Fruit fly (Drosophila melanogaster): ENCODE results near the gene Nhe1.

Nhe1 gene

DNA sequence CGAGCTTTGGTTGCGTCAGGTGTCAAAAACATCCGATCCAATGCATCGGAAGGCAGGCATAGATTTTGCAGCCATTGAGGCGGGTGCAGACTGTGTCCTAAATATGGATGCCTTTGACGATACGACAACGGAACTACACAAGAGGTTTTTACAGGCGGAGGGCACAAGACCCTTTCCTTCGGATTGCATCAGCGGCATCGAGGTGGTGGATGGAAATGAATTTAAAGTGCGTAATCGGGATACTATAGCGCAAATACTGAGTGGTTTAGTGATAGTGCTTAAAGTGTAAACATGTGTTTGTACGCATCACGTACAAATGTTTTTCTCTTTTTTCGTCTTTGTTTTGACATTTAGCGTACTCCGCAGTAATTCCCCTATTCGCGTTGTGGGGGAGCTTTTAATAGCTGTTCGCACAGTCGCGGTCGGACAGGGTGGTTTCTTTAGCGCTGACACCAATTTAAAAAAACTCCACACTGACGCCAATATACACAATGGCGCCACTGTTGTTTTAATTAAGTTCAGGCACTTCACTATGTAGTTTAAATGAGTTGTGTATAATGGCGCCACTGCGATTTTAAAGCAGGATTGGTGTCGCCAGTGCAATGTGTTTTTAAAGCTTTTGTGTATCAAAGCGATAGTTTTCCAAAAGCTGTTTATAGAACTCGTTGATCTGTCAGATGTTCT lies 33.6 kb downstream of the Nhe1 start (continued):
- TF ChIP-seq jing (GFP tag; optimal IDR thresholded peaks at IDR 0.05) (no peak), CG4707 (GFP tag; optimal IDR thresholded peaks at IDR 0.05) (no peak), Doc2 (GFP tag; IDR thresholded peaks at IDR 0.05) (no peak), Hey (tag; optimal IDR thresholded peaks at IDR 0.05) (no peak), amos (GFP tag; IDR thresholded peaks at IDR 0.05; ENCODE audit: partially characterized antibody) (peak; percentile 68; the same call in 1 of the 2 replicates), nmo (GFP tag; optimal IDR thresholded peaks at IDR 0.05) (no peak), CG34422 (GFP tag; IDR thresholded peaks at IDR 0.05) (no peak), Fer1 (GFP tag; optimal IDR thresholded peaks at IDR 0.05) (peak; percentile 35), CG6813 (GFP tag; optimal IDR thresholded peaks at IDR 0.05) (no peak), CG2129 (GFP tag; IDR thresholded peaks at IDR 0.05; ENCODE audit: partially characterized antibody) (no peak), MBD-R2 (GFP tag; IDR thresholded peaks at IDR 0.05) (peak; percentile 32; the same call in 1 of the 2 replicates), CG17328 (GFP tag; IDR thresholded peaks at IDR 0.05) (no peak), Taf1 (GFP tag; IDR thresholded peaks at IDR 0.05) (no peak), H15 (GFP tag; IDR thresholded peaks at IDR 0.05) (no peak), Nf-YB (GFP tag; optimal IDR thresholded peaks at IDR 0.05) (no peak), Hr51 (GFP tag; optimal IDR thresholded peaks at IDR 0.05) (peak in 1 of 2 experiments; percentile 6), CG3163 (GFP tag; optimal IDR thresholded peaks at IDR 0.05) (peak; percentile 29), CG14050 (GFP tag; IDR thresholded peaks at IDR 0.05) (peak; percentile 18; the same call in 1 of the 3 replicates), Sox100B (GFP tag; optimal IDR thresholded peaks at IDR 0.05) (no peak), Dad (GFP tag; optimal IDR thresholded peaks at IDR 0.05) (peak; percentile 30), CG16779 (GFP tag; IDR thresholded peaks at IDR 0.05) (no peak), HLHmδ (GFP tag; optimal IDR thresholded peaks at IDR 0.05) (no peak), cwo (GFP tag; optimal IDR thresholded peaks at IDR 0.05) (no peak), ssp (GFP tag; IDR thresholded peaks at IDR 0.05) (no peak), bsh (GFP tag; optimal IDR thresholded peaks at IDR 0.05) (no peak), HmgZ (tag; optimal IDR thresholded peaks at IDR 0.05) (peak; percentile 70), repo (GFP tag; optimal IDR thresholded peaks at IDR 0.05) (peak; percentile 3), PHDP (tag; optimal IDR thresholded peaks at IDR 0.05) (peak; percentile 49), CG9727 (GFP tag; optimal IDR thresholded peaks at IDR 0.05) (no peak), CG8089 (GFP tag; optimal IDR thresholded peaks at IDR 0.05) (peak; percentile 33), wor (GFP tag; IDR thresholded peaks at IDR 0.05) (no peak), pnt (GFP tag; optimal IDR thresholded peaks at IDR 0.05) (no peak), Doc3 (GFP tag; IDR thresholded peaks at IDR 0.05; ENCODE audit: partially characterized antibody) (no peak), CG4282 (GFP tag; optimal IDR thresholded peaks at IDR 0.05) (peak; percentile 59), CG1529 (GFP tag; optimal IDR thresholded peaks at IDR 0.05) (no peak), CG8359 (GFP tag; optimal IDR thresholded peaks at IDR 0.05; ENCODE audit: borderline replicate concordance) (no peak), CG4328 (GFP tag; optimal IDR thresholded peaks at IDR 0.05) (no peak), CG17361 (GFP tag; IDR thresholded peaks at IDR 0.05) (no peak), Atf6 (GFP tag; IDR thresholded peaks at IDR 0.05) (no peak), Opbp (GFP tag; IDR thresholded peaks at IDR 0.05; ENCODE audit: partially characterized antibody) (peak; percentile 65; the same call in 2 of the 3 replicates), CG5245 (GFP tag; optimal IDR thresholded peaks at IDR 0.05) (peak; percentile 32), CG6791 (GFP tag; IDR thresholded peaks at IDR 0.05; ENCODE audit: partially characterized antibody) (no peak; the same call in 2 of the 3 replicates), CG9437 (GFP tag; optimal IDR thresholded peaks at IDR 0.05) (no peak), pb (GFP tag; optimal IDR thresholded peaks at IDR 0.05) (peak; percentile 12), fd64A (GFP tag; optimal IDR thresholded peaks at IDR 0.05) (no peak), CG2116 (GFP tag; optimal IDR thresholded peaks at IDR 0.05) (peak; percentile 57), ind (GFP tag; optimal IDR thresholded peaks at IDR 0.05) (peak; percentile 33), CG5180 (GFP tag; optimal IDR thresholded peaks at IDR 0.05) (no peak), shn (GFP tag; optimal IDR thresholded peaks at IDR 0.05) (no peak)

All from whole organism, embryonic.